Worm (Caenorhabditis elegans): ENCODE results near the gene ZK813.1.

DNA sequence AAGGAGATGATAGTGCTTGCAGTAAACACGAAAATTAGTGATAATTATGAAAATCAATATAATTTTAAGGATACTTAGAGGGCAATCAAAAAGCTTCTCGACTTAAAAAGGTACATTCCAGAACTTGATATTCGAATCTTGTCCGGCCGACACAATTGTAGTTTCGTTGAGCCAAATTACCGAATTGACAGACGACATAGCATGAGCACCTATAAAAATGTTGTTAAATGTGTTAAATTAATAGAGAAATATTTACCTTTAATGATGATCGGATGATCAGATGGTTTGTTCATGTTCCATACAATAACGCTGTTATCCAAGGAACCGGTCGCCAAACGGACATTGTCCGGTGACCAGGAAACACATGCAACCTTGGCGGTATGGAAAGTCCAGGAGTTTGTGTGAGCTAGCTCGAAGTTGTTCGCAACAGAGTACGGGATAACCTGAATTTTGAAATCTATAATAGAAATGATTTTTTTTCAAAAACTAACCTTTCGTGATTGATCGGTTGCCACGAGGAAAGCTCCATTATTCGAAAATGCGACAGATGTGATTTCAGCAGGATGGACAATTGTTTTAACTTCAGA is 37.3 kb upstream of the ZK813.1 start:
- TF ChIP-seq snpc-4 (tag; optimal IDR thresholded peaks at IDR 0.05) (no peak), egl-27 (tag; optimal IDR thresholded peaks at IDR 0.05) (no peak)

Measured in whole organism, L2 larva.